Fruit fly (Drosophila melanogaster) whole organism, embryonic: ENCODE results near the gene CG5390.

ENCODE experiments used
- Abd-B ChIP-seq: fragments of 200-800 bp; sonication (Bioruptor generic); optimal IDR thresholded peaks from 2 replicates; lab custom pipeline; 2018; ENCODE audit warnings: missing biosample characterization, mild to moderate bottlenecking, missing genetic modification characterization, moderate library complexity
- BtbVII ChIP-seq: fragments of 200-800 bp; sonication (Bioruptor generic); optimal IDR thresholded peaks from 3 replicates; lab custom pipeline; 2017; ENCODE audit warnings: missing biosample characterization, mild to moderate bottlenecking, missing genetic modification characterization
- C15 ChIP-seq: fragments of 200-800 bp; sonication (Bioruptor generic); IDR thresholded peaks from 3 replicates; pipeline ENCODE4 v1.3.6; 2022; ENCODE audit warnings: missing biosample characterization, missing genetic modification characterization
- CG11456 ChIP-seq: fragments of 200-800 bp; sonication (Bioruptor generic); IDR thresholded peaks from 3 replicates; pipeline ENCODE4 v1.3.6; 2022; ENCODE audit warnings: missing biosample characterization, missing genetic modification characterization
- CG11695 ChIP-seq: fragments of 200-800 bp; sonication (Bioruptor generic); IDR thresholded peaks from 3 replicates; pipeline ENCODE4 v1.3.6; 2022; ENCODE audit warnings: missing biosample characterization, missing genetic modification characterization
- CG11696 ChIP-seq: fragments of 200-800 bp; sonication (Bioruptor generic); IDR thresholded peaks from 2 replicates; pipeline ENCODE4 v1.3.6; 2022; ENCODE audit warnings: missing biosample characterization, missing genetic modification characterization
- CG12071 ChIP-seq: fragments of 200-800 bp; sonication (Bioruptor generic); optimal IDR thresholded peaks from 3 replicates; lab custom pipeline; 2018; ENCODE audit warnings: missing biosample characterization, mild to moderate bottlenecking, missing genetic modification characterization
- CG12219 ChIP-seq: fragments of 200-800 bp; sonication (Bioruptor generic); optimal IDR thresholded peaks from 3 replicates; lab custom pipeline; 2018; ENCODE audit warnings: missing biosample characterization, mild to moderate bottlenecking, missing genetic modification characterization
- CG13775 ChIP-seq: fragments of 200-800 bp; sonication (Bioruptor generic); optimal IDR thresholded peaks from 3 replicates; lab custom pipeline; 2017; ENCODE audit warnings: missing biosample characterization, mild to moderate bottlenecking, missing genetic modification characterization
- CG18011 ChIP-seq: fragments of 200-800 bp; sonication (Bioruptor generic); optimal IDR thresholded peaks from 2 replicates; lab custom pipeline; 2017; ENCODE audit warnings: missing biosample characterization, missing genetic modification characterization, mild to moderate bottlenecking, moderate library complexity, missing genotype
- CG18476 ChIP-seq: fragments of 200-800 bp; sonication (Bioruptor generic); optimal IDR thresholded peaks from 2 replicates; lab custom pipeline; 2016; ENCODE audit warnings: missing biosample characterization, mild to moderate bottlenecking, missing genetic modification characterization
- CG2202 ChIP-seq: fragments of 200-800 bp; sonication (Bioruptor generic); optimal IDR thresholded peaks from 2 replicates; lab custom pipeline; 2018; ENCODE audit warnings: missing biosample characterization, mild to moderate bottlenecking, missing genetic modification characterization
- CG30431 ChIP-seq: fragments of 200-800 bp; sonication (Bioruptor generic); optimal IDR thresholded peaks from 2 replicates; lab custom pipeline; 2017; ENCODE audit warnings: missing biosample characterization, missing genetic modification characterization
- CG31365 ChIP-seq: fragments of 200-800 bp; sonication (Bioruptor generic); optimal IDR thresholded peaks from 2 replicates; lab custom pipeline; 2018; ENCODE audit warnings: missing biosample characterization, mild to moderate bottlenecking, missing genetic modification characterization
- CG3163 ChIP-seq: fragments of 200-800 bp; sonication (Bioruptor generic); optimal IDR thresholded peaks from 3 replicates; lab custom pipeline; 2016; ENCODE audit warnings: missing biosample characterization, missing genetic modification characterization
- CG4282 ChIP-seq: fragments of 200-800 bp; sonication (Bioruptor generic); optimal IDR thresholded peaks from 2 replicates; lab custom pipeline; 2016; ENCODE audit warnings: missing biosample characterization, missing genetic modification characterization
- CG5953 ChIP-seq: fragments of 200-800 bp; sonication (Bioruptor generic); IDR thresholded peaks from 2 replicates; pipeline ENCODE4 v1.3.6; 2022; ENCODE audit warnings: missing biosample characterization, missing genetic modification characterization
- CG6683 ChIP-seq: fragments of 200-800 bp; sonication (Bioruptor generic); optimal IDR thresholded peaks from 2 replicates; lab custom pipeline; 2017; ENCODE audit warnings: missing biosample characterization, mild to moderate bottlenecking, missing genetic modification characterization, missing genetic modification reagents
- CG6813 ChIP-seq: fragments of 200-800 bp; sonication (Bioruptor generic); optimal IDR thresholded peaks from 2 replicates; lab custom pipeline; 2017; ENCODE audit warnings: missing biosample characterization, missing genetic modification characterization, mild to moderate bottlenecking, moderate library complexity, missing genetic modification reagents
- CG6854 ChIP-seq: fragments of 200-800 bp; sonication (Bioruptor generic); optimal IDR thresholded peaks from 3 replicates; lab custom pipeline; 2017; ENCODE audit warnings: missing biosample characterization, mild to moderate bottlenecking, missing genetic modification characterization
- CG8359 ChIP-seq: fragments of 200-800 bp; sonication (Bioruptor generic); optimal IDR thresholded peaks from 2 replicates; lab custom pipeline; 2017; ENCODE audit warnings: missing biosample characterization, mild to moderate bottlenecking, missing genetic modification characterization, borderline replicate concordance
- CG8388 ChIP-seq: fragments of 200-800 bp; sonication (Bioruptor generic); optimal IDR thresholded peaks from 2 replicates; lab custom pipeline; 2019; ENCODE audit warnings: missing biosample characterization, mild to moderate bottlenecking, missing genetic modification characterization, moderate library complexity
- CG8944 ChIP-seq: fragments of 200-800 bp; sonication (Bioruptor generic); optimal IDR thresholded peaks from 3 replicates; lab custom pipeline; 2016; ENCODE audit warnings: missing biosample characterization, missing genetic modification characterization
- CG9727 ChIP-seq: fragments of 200-800 bp; sonication (Bioruptor generic); optimal IDR thresholded peaks from 3 replicates; lab custom pipeline; 2017; ENCODE audit warnings: missing biosample characterization, mild to moderate bottlenecking, missing genetic modification characterization
- Dbx ChIP-seq: fragments of 200-800 bp; sonication (Bioruptor generic); IDR thresholded peaks from 3 replicates; pipeline ENCODE4 v1.3.6; 2022; ENCODE audit warnings: missing biosample characterization, missing genetic modification characterization
- Drgx ChIP-seq: fragments of 200-800 bp; sonication (Bioruptor generic); IDR thresholded peaks from 2 replicates; pipeline ENCODE4 v1.3.6; 2022; ENCODE audit warnings: missing biosample characterization, missing genetic modification characterization
- Gsc ChIP-seq: fragments of 200-800 bp; sonication (Bioruptor generic); IDR thresholded peaks from 2 replicates; pipeline ENCODE4 v1.3.6; 2022; ENCODE audit warnings: missing biosample characterization, missing genetic modification characterization
- Hand ChIP-seq: fragments of 200-800 bp; sonication (Bioruptor generic); optimal IDR thresholded peaks from 2 replicates; lab custom pipeline; 2017; ENCODE audit warnings: mild to moderate bottlenecking, missing biosample characterization, missing genetic modification reagents, missing genetic modification characterization
- Lim3 ChIP-seq: fragments of 200-800 bp; sonication (Bioruptor generic); IDR thresholded peaks from 2 replicates; pipeline ENCODE4 v1.3.6; 2022; ENCODE audit warnings: missing biosample characterization, missing genetic modification characterization
- Med ChIP-seq: fragments of 200-800 bp; sonication (Bioruptor generic); peaks from one replicate; lab custom pipeline; 2016; ENCODE audit warnings: missing biosample characterization, missing genetic modification characterization, mild to moderate bottlenecking, inconsistent platforms, moderate library complexity
- Mes4 ChIP-seq: fragments of 200-800 bp; sonication (Bioruptor generic); optimal IDR thresholded peaks from 2 replicates; lab custom pipeline; 2016; ENCODE audit warnings: missing biosample characterization, missing genetic modification characterization
- Myb ChIP-seq: fragments of 200-800 bp; sonication (Bioruptor generic); optimal IDR thresholded peaks from 2 replicates; lab custom pipeline; 2016; ENCODE audit warnings: missing biosample characterization, missing genetic modification characterization
- NFAT ChIP-seq: fragments of 200-800 bp; sonication (Bioruptor generic); IDR thresholded peaks from 2 replicates; pipeline ENCODE4 v1.3.6; 2022; ENCODE audit warnings: missing biosample characterization, missing genetic modification characterization
- Pdp1 ChIP-seq, 2 experiments: fragments of 200-800 bp; sonication (Bioruptor generic); optimal IDR thresholded peaks; 3 replicates each; lab custom pipeline; 2016; ENCODE audit warnings: missing biosample characterization in 2 of 2, missing genetic modification characterization in 2 of 2, mild to moderate bottlenecking in 1 of 2, moderate library complexity in 1 of 2
- Spps ChIP-seq: fragments of 200-800 bp; sonication (Bioruptor generic); optimal IDR thresholded peaks from 2 replicates; lab custom pipeline; 2018; ENCODE audit warnings: missing biosample characterization, mild to moderate bottlenecking, missing genetic modification characterization
- ap ChIP-seq: fragments of 200-800 bp; sonication (Bioruptor generic); IDR thresholded peaks from 2 replicates; pipeline ENCODE4 v1.3.6; 2022; ENCODE audit warnings: missing biosample characterization, missing genetic modification characterization
- dmrt11E ChIP-seq: fragments of 200-800 bp; sonication (Bioruptor generic); optimal IDR thresholded peaks from 3 replicates; lab custom pipeline; 2018; ENCODE audit warnings: missing biosample characterization, mild to moderate bottlenecking, missing genetic modification characterization, moderate library complexity
- dmrt99B ChIP-seq: fragments of 200-800 bp; sonication (Bioruptor generic); optimal IDR thresholded peaks from 2 replicates; lab custom pipeline; 2018; ENCODE audit warnings: missing biosample characterization, mild to moderate bottlenecking, missing genetic modification characterization, moderate library complexity
- dpn ChIP-seq, 2 experiments: fragments of 200-800 bp; sonication (Bioruptor generic); optimal IDR thresholded peaks; 3 replicates each; lab custom pipeline; 2016; ENCODE audit warnings: missing biosample characterization in 2 of 2, missing genetic modification characterization in 2 of 2
- emc ChIP-seq: fragments of 200-800 bp; sonication (Bioruptor generic); optimal IDR thresholded peaks from 2 replicates; lab custom pipeline; 2016; ENCODE audit warnings: missing biosample characterization, missing genetic modification characterization
- fd102C ChIP-seq: fragments of 200-800 bp; sonication (Bioruptor generic); optimal IDR thresholded peaks from 2 replicates; lab custom pipeline; 2018; ENCODE audit warnings: missing biosample characterization, mild to moderate bottlenecking, missing genetic modification characterization, moderate library complexity
- gem ChIP-seq: fragments of 200-800 bp; sonication (Bioruptor generic); optimal IDR thresholded peaks from 2 replicates; lab custom pipeline; 2019; ENCODE audit warnings: missing biosample characterization, mild to moderate bottlenecking, missing genetic modification characterization, moderate library complexity
- hbn ChIP-seq: fragments of 200-800 bp; sonication (Bioruptor generic); IDR thresholded peaks from 2 replicates; pipeline ENCODE4 v1.3.6; 2022; ENCODE audit warnings: missing biosample characterization, missing genetic modification characterization; ENCODE audit not compliant: partially characterized antibody
- luna ChIP-seq: fragments of 200-800 bp; sonication (Bioruptor generic); optimal IDR thresholded peaks from 2 replicates; lab custom pipeline; 2016; ENCODE audit warnings: missing biosample characterization, missing genetic modification characterization
- mld ChIP-seq: fragments of 200-800 bp; sonication (Bioruptor generic); IDR thresholded peaks from 3 replicates; pipeline ENCODE4 v1.3.6; 2022; ENCODE audit warnings: missing biosample characterization, missing genetic modification characterization; ENCODE audit not compliant: partially characterized antibody
- nom ChIP-seq: fragments of 200-800 bp; sonication (Bioruptor generic); optimal IDR thresholded peaks from 2 replicates; lab custom pipeline; 2017; ENCODE audit warnings: missing biosample characterization, missing genetic modification characterization, mild to moderate bottlenecking, moderate library complexity, missing genetic modification reagents
- onecut ChIP-seq: fragments of 200-800 bp; sonication (Bioruptor generic); IDR thresholded peaks from 2 replicates; pipeline ENCODE4 v1.3.6; 2022; ENCODE audit warnings: missing biosample characterization, missing genetic modification characterization
- prd ChIP-seq, 3 experiments: fragments of >200 bp in 2 of 3; fragments of 200-800 bp in 1 of 3; sonication (Bioruptor generic) in 1 of 3; optimal IDR thresholded peaks in 2 of 3; IDR thresholded peaks in 1 of 3; 2 replicates in 2 of 3; 3 replicates in 1 of 3; pipeline versions ENCODE4 v1.3.6 to Lab custom; 2017 to 2022; ENCODE audit warnings: missing biosample characterization in 1 of 3, missing genetic modification characterization in 1 of 3
- run ChIP-seq: fragments of 200-800 bp; sonication (Bioruptor generic); optimal IDR thresholded peaks from 3 replicates; lab custom pipeline; 2018; ENCODE audit warnings: missing biosample characterization, mild to moderate bottlenecking, missing genetic modification characterization
- sens ChIP-seq: fragments of 200-800 bp; sonication (Bioruptor generic); peaks from one replicate; lab custom pipeline; 2016; ENCODE audit warnings: missing biosample characterization, missing genetic modification characterization
- vvl ChIP-seq: fragments of 200-800 bp; sonication (Bioruptor generic); IDR thresholded peaks from 2 replicates; pipeline ENCODE4 v1.3.6; 2022; ENCODE audit warnings: missing biosample characterization, missing genetic modification characterization

CG5390 gene

dm6 chr2L:10276436-10276835 is 30.0 kb downstream of the CG5390 start (continued):
- TF ChIP-seq emc (GFP tag; lab: Kevin White, UChicago) (no peak), CG8359 (GFP tag; lab: Kevin White, UChicago) (peak; percentile 22), CG11696 (GFP tag; lab: Robert Waterston, UW) (no peak), C15 (GFP tag; lab: Robert Waterston, UW) (no peak), CG4282 (GFP tag; lab: Kevin White, UChicago) (no peak), CG30431 (GFP tag; lab: Kevin White, UChicago) (no peak), CG8388 (GFP tag; lab: Kevin White, UChicago) (peak; percentile 46), CG6854 (GFP tag; lab: Kevin White, UChicago) (no peak), prd (optimal IDR thresholded peaks at IDR 0.05; lab: Kevin White, UChicago) (no peak), prd (GFP tag; IDR thresholded peaks at IDR 0.05; lab: Robert Waterston, UW) (no peak), CG8944 (GFP tag; lab: Kevin White, UChicago) (no peak), Dbx (GFP tag; lab: Robert Waterston, UW) (no peak), Pdp1 (GFP tag; optimal IDR thresholded peaks at IDR 0.05; lab: Kevin White, UChicago) (peak in 1 of 2 experiments; percentile 60), dmrt99B (no peak), CG9727 (GFP tag; lab: Kevin White, UChicago) (no peak), Hand (GFP tag; lab: Kevin White, UChicago) (no peak), Spps (peak; percentile 54), Abd-B (GFP tag; lab: Kevin White, UChicago) (no peak), CG18011 (GFP tag; lab: Kevin White, UChicago) (no peak), CG5953 (GFP tag; lab: Robert Waterston, UW) (0 out of 2 replicates have a peak, but pooled peaks have one; percentile 16), Lim3 (GFP tag; lab: Robert Waterston, UW) (no peak), sens (GFP tag; lab: Kevin White, UChicago) (no peak), CG6683 (no peak), CG31365 (tag; lab: Kevin White, UChicago) (no peak), CG11456 (GFP tag; lab: Robert Waterston, UW) (no peak), CG13775 (GFP tag; lab: Kevin White, UChicago) (peak; percentile 45), dpn (GFP tag; optimal IDR thresholded peaks at IDR 0.05; lab: Kevin White, UChicago) (no peak), vvl (peak; percentile 33; the same call in 1 of the 2 replicates), CG3163 (no peak), nom (GFP tag; lab: Kevin White, UChicago) (peak; percentile 38), mld (no peak), onecut (GFP tag; lab: Robert Waterston, UW) (no peak), Myb (GFP tag; lab: Kevin White, UChicago) (no peak), CG11695 (GFP tag; lab: Robert Waterston, UW) (peak; percentile 30; the same call in 1 of the 3 replicates), run (no peak), hbn (GFP tag; lab: Robert Waterston, UW) (no peak), CG12219 (no peak), Drgx (GFP tag; lab: Robert Waterston, UW) (peak; percentile 74), gem (tag; lab: Kevin White, UChicago) (no peak), CG6813 (GFP tag; lab: Kevin White, UChicago) (no peak), fd102C (no peak), Med (GFP tag; lab: Kevin White, UChicago) (no peak), Mes4 (GFP tag; lab: Kevin White, UChicago) (no peak), CG12071 (GFP tag; lab: Kevin White, UChicago) (no peak), CG2202 (tag; lab: Kevin White, UChicago) (no peak), BtbVII (GFP tag; lab: Kevin White, UChicago) (no peak), dmrt11E (tag; lab: Kevin White, UChicago) (peak; percentile 60), Gsc (GFP tag; lab: Robert Waterston, UW) (no peak), luna (GFP tag; lab: Kevin White, UChicago) (no peak), ap (GFP tag; lab: Robert Waterston, UW) (no peak), NFAT (GFP tag; lab: Robert Waterston, UW) (no peak), CG18476 (GFP tag; lab: Kevin White, UChicago) (no peak)
